Fruit fly (Drosophila melanogaster) whole organism, embryonic: ENCODE measurements around the gene pot.

ENCODE experiments used
- Adf1 ChIP-seq: fragments of 200-800 bp; sonication (Bioruptor generic); IDR thresholded peaks from 2 replicates; pipeline ENCODE4 v1.3.6; 2022; ENCODE audit warnings: missing biosample characterization, missing genetic modification characterization
- Blimp-1 ChIP-seq: fragments of 200-800 bp; sonication (Bioruptor generic); optimal IDR thresholded peaks from 3 replicates; lab custom pipeline; 2018; ENCODE audit warnings: missing biosample characterization, missing genetic modification characterization, mild to moderate bottlenecking, moderate library complexity, missing genetic modification reagents
- CG1024 ChIP-seq: fragments of 200-800 bp; sonication (Bioruptor generic); IDR thresholded peaks from 2 replicates; pipeline ENCODE4 v1.3.6; 2022; ENCODE audit warnings: missing biosample characterization, missing genetic modification characterization
- CG12104 ChIP-seq: fragments of 200-800 bp; sonication (Bioruptor generic); optimal IDR thresholded peaks from 3 replicates; lab custom pipeline; 2016; ENCODE audit warnings: missing biosample characterization, missing genetic modification characterization
- CG12219 ChIP-seq: fragments of 200-800 bp; sonication (Bioruptor generic); optimal IDR thresholded peaks from 3 replicates; lab custom pipeline; 2018; ENCODE audit warnings: missing biosample characterization, mild to moderate bottlenecking, missing genetic modification characterization
- CG1233 ChIP-seq: fragments of 200-800 bp; sonication (Bioruptor generic); optimal IDR thresholded peaks from 4 replicates; lab custom pipeline; 2018; ENCODE audit warnings: missing biosample characterization, mild to moderate bottlenecking, missing genetic modification characterization
- CG12659 ChIP-seq: fragments of 200-800 bp; sonication (Bioruptor generic); optimal IDR thresholded peaks from 3 replicates; lab custom pipeline; 2017; ENCODE audit warnings: mild to moderate bottlenecking, missing biosample characterization, missing genetic modification reagents, missing genetic modification characterization
- CG12769 ChIP-seq: fragments of 200-800 bp; sonication (Bioruptor generic); optimal IDR thresholded peaks from 2 replicates; lab custom pipeline; 2019; ENCODE audit warnings: missing biosample characterization, mild to moderate bottlenecking, missing genetic modification characterization, moderate library complexity
- CG1647 ChIP-seq: fragments of 200-800 bp; sonication (Bioruptor generic); optimal IDR thresholded peaks from 3 replicates; lab custom pipeline; 2016; ENCODE audit warnings: missing biosample characterization, missing genetic modification characterization
- CG17612 ChIP-seq: fragments of 200-800 bp; sonication (Bioruptor generic); IDR thresholded peaks from 2 replicates; pipeline ENCODE4 v1.3.6; 2022; ENCODE audit warnings: missing biosample characterization, missing genetic modification characterization
- CG18011 ChIP-seq: fragments of 200-800 bp; sonication (Bioruptor generic); optimal IDR thresholded peaks from 2 replicates; lab custom pipeline; 2017; ENCODE audit warnings: missing biosample characterization, missing genetic modification characterization, mild to moderate bottlenecking, moderate library complexity, missing genotype
- CG18262 ChIP-seq: fragments of 200-800 bp; optimal IDR thresholded peaks from 3 replicates; lab custom pipeline; 2019; ENCODE audit warnings: missing biosample characterization, mild to moderate bottlenecking, missing genetic modification characterization, moderate library complexity
- CG34376 ChIP-seq: fragments of 200-800 bp; sonication (Bioruptor generic); optimal IDR thresholded peaks from 2 replicates; lab custom pipeline; 2018; ENCODE audit warnings: missing biosample characterization, mild to moderate bottlenecking, missing genetic modification characterization
- CG34422 ChIP-seq: fragments of 200-800 bp; sonication (Bioruptor generic); IDR thresholded peaks from 3 replicates; pipeline ENCODE4 v1.3.6; 2022; ENCODE audit warnings: missing biosample characterization, missing genetic modification characterization
- CG3847 ChIP-seq: fragments of 200-800 bp; sonication (Bioruptor generic); IDR thresholded peaks from 2 replicates; pipeline ENCODE4 v1.3.6; 2022; ENCODE audit warnings: missing biosample characterization, missing genetic modification characterization
- CG9437 ChIP-seq: fragments of 200-800 bp; sonication (Bioruptor generic); optimal IDR thresholded peaks from 2 replicates; lab custom pipeline; 2018; ENCODE audit warnings: missing biosample characterization, mild to moderate bottlenecking, missing genetic modification characterization
- CG9727 ChIP-seq: fragments of 200-800 bp; sonication (Bioruptor generic); optimal IDR thresholded peaks from 3 replicates; lab custom pipeline; 2017; ENCODE audit warnings: missing biosample characterization, mild to moderate bottlenecking, missing genetic modification characterization
- Dip3 ChIP-seq: fragments of 200-800 bp; sonication (Bioruptor generic); optimal IDR thresholded peaks from 3 replicates; lab custom pipeline; 2016; ENCODE audit warnings: missing biosample characterization, missing genetic modification characterization
- Dp ChIP-seq: fragments of 200-800 bp; sonication (Bioruptor generic); optimal IDR thresholded peaks from 2 replicates; lab custom pipeline; 2018; ENCODE audit warnings: missing biosample characterization, mild to moderate bottlenecking, missing genetic modification characterization, moderate library complexity
- Dref ChIP-seq: fragments of 200-800 bp; sonication (Bioruptor generic); IDR thresholded peaks from 2 replicates; pipeline ENCODE4 v1.3.6; 2022; ENCODE audit warnings: missing biosample characterization, missing genetic modification characterization
- E2f2 ChIP-seq: fragments of 200-800 bp; sonication (Bioruptor generic); IDR thresholded peaks from 2 replicates; pipeline ENCODE4 v1.3.6; 2022; ENCODE audit warnings: missing biosample characterization, missing genetic modification characterization
- Eip74EF ChIP-seq, 2 experiments: fragments of 200-800 bp in 1 of 2; fragments of >200 bp in 1 of 2; sonication (Bioruptor generic) in 1 of 2; optimal IDR thresholded peaks; 2 replicates each; lab custom pipeline; 2017 to 2019; ENCODE audit warnings: missing biosample characterization in 2 of 2, missing genetic modification characterization in 2 of 2, mild to moderate bottlenecking in 1 of 2, moderate library complexity in 1 of 2
- HLHmδ ChIP-seq: fragments of 200-800 bp; sonication (Bioruptor generic); optimal IDR thresholded peaks from 2 replicates; lab custom pipeline; 2018; ENCODE audit warnings: missing biosample characterization, mild to moderate bottlenecking, missing genetic modification characterization, moderate library complexity
- Hr51 ChIP-seq, 2 experiments: fragments of 200-800 bp; sonication (Bioruptor generic); optimal IDR thresholded peaks; 2 replicates in 1 of 2; 3 replicates in 1 of 2; lab custom pipeline; 2016 to 2018; ENCODE audit warnings: missing biosample characterization in 2 of 2, missing genetic modification characterization in 2 of 2, mild to moderate bottlenecking in 1 of 2, moderate library complexity in 1 of 2
- Hsf ChIP-seq: fragments of 200-800 bp; sonication (Bioruptor generic); optimal IDR thresholded peaks from 3 replicates; lab custom pipeline; 2016; ENCODE audit warnings: missing biosample characterization, missing genetic modification characterization
- Kr ChIP-seq: fragments of 200-800 bp; sonication (Bioruptor generic); optimal IDR thresholded peaks from 2 replicates; lab custom pipeline; 2017; ENCODE audit warnings: missing biosample characterization, mild to moderate bottlenecking, missing genetic modification characterization
- Lhr ChIP-seq: fragments of 200-800 bp; sonication (Bioruptor generic); optimal IDR thresholded peaks from 3 replicates; lab custom pipeline; 2017; ENCODE audit warnings: mild to moderate bottlenecking, missing biosample characterization, missing genetic modification reagents, missing genetic modification characterization
- Med ChIP-seq: fragments of 200-800 bp; sonication (Bioruptor generic); peaks from one replicate; lab custom pipeline; 2016; ENCODE audit warnings: missing biosample characterization, missing genetic modification characterization, mild to moderate bottlenecking, inconsistent platforms, moderate library complexity
- PHDP ChIP-seq: fragments of 200-800 bp; sonication (Bioruptor generic); optimal IDR thresholded peaks from 3 replicates; lab custom pipeline; 2018; ENCODE audit warnings: missing biosample characterization, mild to moderate bottlenecking, missing genetic modification characterization, moderate library complexity
- Tbp ChIP-seq: fragments of >200 bp; optimal IDR thresholded peaks from 2 replicates; lab custom pipeline; 2018; ENCODE audit warnings: missing biosample characterization, missing genetic modification characterization
- Xbp1 ChIP-seq: fragments of 200-800 bp; sonication (Bioruptor generic); optimal IDR thresholded peaks from 3 replicates; lab custom pipeline; 2016; ENCODE audit warnings: missing biosample characterization, mild to moderate bottlenecking, missing genetic modification characterization
- ac ChIP-seq: fragments of 200-800 bp; sonication (Bioruptor generic); optimal IDR thresholded peaks from 3 replicates; lab custom pipeline; 2017; ENCODE audit warnings: missing biosample characterization, mild to moderate bottlenecking, missing genetic modification characterization
- ato ChIP-seq: fragments of 200-800 bp; sonication (Bioruptor generic); IDR thresholded peaks from 2 replicates; pipeline ENCODE4 v1.3.6; 2022; ENCODE audit warnings: missing biosample characterization, missing genetic modification characterization; ENCODE audit not compliant: partially characterized antibody
- az2 ChIP-seq: fragments of 200-800 bp; sonication (Bioruptor generic); optimal IDR thresholded peaks from 3 replicates; lab custom pipeline; 2016; ENCODE audit warnings: missing biosample characterization, missing genetic modification characterization
- dati ChIP-seq: fragments of 200-800 bp; sonication (Bioruptor generic); IDR thresholded peaks from 2 replicates; pipeline ENCODE4 v1.3.6; 2022; ENCODE audit warnings: missing biosample characterization, missing genetic modification characterization
- dimm ChIP-seq: fragments of 200-800 bp; sonication (Bioruptor generic); IDR thresholded peaks from 2 replicates; pipeline ENCODE4 v1.3.6; 2022; ENCODE audit warnings: missing biosample characterization, missing genetic modification characterization
- dmrt11E ChIP-seq: fragments of 200-800 bp; sonication (Bioruptor generic); optimal IDR thresholded peaks from 3 replicates; lab custom pipeline; 2018; ENCODE audit warnings: missing biosample characterization, mild to moderate bottlenecking, missing genetic modification characterization, moderate library complexity
- grn ChIP-seq: fragments of 200-800 bp; sonication (Bioruptor generic); optimal IDR thresholded peaks from 3 replicates; lab custom pipeline; 2017; ENCODE audit warnings: missing biosample characterization, missing genetic modification characterization
- hkb ChIP-seq, 2 experiments: fragments of 200-800 bp in 1 of 2; fragments of >200 bp in 1 of 2; sonication (Bioruptor generic) in 1 of 2; IDR thresholded peaks in 1 of 2; optimal IDR thresholded peaks in 1 of 2; 2 replicates each; pipeline versions ENCODE4 v1.3.6 to Lab custom; 2017 to 2022; ENCODE audit warnings: missing biosample characterization in 1 of 2, missing genetic modification characterization in 1 of 2
- onecut ChIP-seq: fragments of 200-800 bp; sonication (Bioruptor generic); IDR thresholded peaks from 2 replicates; pipeline ENCODE4 v1.3.6; 2022; ENCODE audit warnings: missing biosample characterization, missing genetic modification characterization
- phol ChIP-seq: fragments of 200-800 bp; sonication (Bioruptor generic); optimal IDR thresholded peaks from 3 replicates; lab custom pipeline; 2018; ENCODE audit warnings: missing biosample characterization, mild to moderate bottlenecking, missing genetic modification characterization, moderate library complexity
- ro ChIP-seq: fragments of 200-800 bp; sonication (Bioruptor generic); IDR thresholded peaks from 2 replicates; pipeline ENCODE4 v1.3.6; 2022; ENCODE audit warnings: missing biosample characterization, missing genetic modification characterization
- salm ChIP-seq: fragments of 200-800 bp; sonication (Bioruptor generic); optimal IDR thresholded peaks from 2 replicates; lab custom pipeline; 2018; ENCODE audit warnings: missing biosample characterization, mild to moderate bottlenecking, missing genetic modification characterization
- sug ChIP-seq: fragments of 200-800 bp; optimal IDR thresholded peaks from 2 replicates; lab custom pipeline; 2019; ENCODE audit warnings: missing biosample characterization, mild to moderate bottlenecking, missing genetic modification characterization, moderate library complexity
- tin ChIP-seq: fragments of 200-800 bp; sonication (Bioruptor generic); optimal IDR thresholded peaks from 3 replicates; lab custom pipeline; 2016; ENCODE audit warnings: missing biosample characterization, missing genetic modification characterization
- trh ChIP-seq: fragments of 200-800 bp; sonication (Bioruptor generic); optimal IDR thresholded peaks from 2 replicates; lab custom pipeline; 2016; ENCODE audit warnings: missing biosample characterization, missing genetic modification characterization
- wek ChIP-seq: fragments of 200-800 bp; sonication (Bioruptor generic); optimal IDR thresholded peaks from 3 replicates; lab custom pipeline; 2018; ENCODE audit warnings: missing biosample characterization, mild to moderate bottlenecking, missing genetic modification characterization, moderate library complexity
- zen ChIP-seq: fragments of 200-800 bp; sonication (Bioruptor generic); optimal IDR thresholded peaks from 3 replicates; lab custom pipeline; 2018; ENCODE audit warnings: missing biosample characterization, mild to moderate bottlenecking, missing genetic modification characterization, moderate library complexity
- zen2 ChIP-seq: fragments of 200-800 bp; sonication (Bioruptor generic); IDR thresholded peaks from 3 replicates; pipeline ENCODE4 v1.3.6; 2022; ENCODE audit warnings: missing biosample characterization, missing genetic modification characterization; ENCODE audit not compliant: partially characterized antibody

pot gene

DNA sequence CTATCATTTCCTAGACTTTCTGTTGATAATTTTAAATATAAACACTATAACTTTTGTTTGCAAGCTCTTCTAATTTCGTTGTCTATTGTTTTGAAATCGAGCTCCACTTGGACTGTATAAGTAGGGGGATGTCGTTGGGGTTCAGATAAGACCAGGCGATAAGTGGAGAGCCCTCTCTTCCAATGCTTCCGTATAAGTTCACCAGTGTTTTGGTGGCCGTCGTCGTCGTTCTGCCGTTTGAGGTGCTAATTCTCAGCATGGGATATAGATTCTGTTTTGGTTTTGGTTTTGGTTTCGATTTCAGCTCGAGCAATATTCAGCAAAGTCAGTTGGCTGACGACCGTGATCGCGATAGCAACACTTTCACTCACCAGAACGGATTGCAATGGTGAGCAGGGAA is 43.9 kb downstream of the pot start, which contains the start of gene CG15739:
CG15739 (plus strand) TSS at position 204 of the 400 bp plus-strand sequence.
- TF ChIP-seq CG9437, result no peak
- TF ChIP-seq Eip74EF (GFP tag; optimal IDR thresholded peaks at IDR 0.05; lab: Kevin White, UChicago), result peak in 1 of 2 experiments; percentile 62
- TF ChIP-seq zen2 (GFP tag; lab: Robert Waterston, UW), result no peak
- TF ChIP-seq Med, result peak; percentile 74
- no peak for TF ChIP-seq CG12219 (GFP tag; lab: Kevin White, UChicago)
- peak; percentile 73 for TF ChIP-seq grn
- TF ChIP-seq Blimp-1, result peak; percentile 49
- TF ChIP-seq sug, result peak; percentile 75
- no peak for TF ChIP-seq CG1233 (GFP tag; lab: Kevin White, UChicago)
- peak; percentile 89 for TF ChIP-seq CG34376 (GFP tag; lab: Kevin White, UChicago)
- TF ChIP-seq Dref (GFP tag; lab: Robert Waterston, UW), result 0 out of 2 replicates have a peak, but pooled peaks have one; percentile 7

DNA sequence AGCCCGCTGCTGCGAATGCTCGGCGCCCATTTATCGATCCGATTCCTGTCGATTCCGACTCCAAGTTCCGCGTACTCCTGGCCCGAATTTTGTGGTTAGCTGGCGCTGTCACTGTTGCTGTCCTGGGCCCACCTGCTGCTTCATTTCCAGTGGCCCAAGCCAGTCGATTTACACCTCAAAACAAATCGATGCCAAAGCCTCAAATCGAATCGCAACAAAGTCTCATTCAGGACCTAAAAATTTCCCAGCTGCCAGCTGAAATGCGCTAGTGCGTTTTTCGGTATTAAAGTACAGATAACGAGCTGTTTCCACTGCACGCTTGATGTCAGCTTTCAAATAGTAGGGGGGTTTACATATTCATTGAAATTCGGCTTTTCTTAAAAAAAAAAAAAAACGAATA is 44.5 kb downstream of the pot start, which contains the start of gene BORCS5:
BORCS5 (minus strand) TSS at position 263 of the 400 bp plus-strand sequence.
- TF ChIP-seq CG34422 (GFP tag; lab: Robert Waterston, UW), result no peak
- no peak for TF ChIP-seq CG12769 (tag; lab: Kevin White, UChicago)
- peak; percentile 80 for TF ChIP-seq wek (GFP tag; lab: Kevin White, UChicago)
- no peak for TF ChIP-seq CG1647
- TF ChIP-seq Hsf (GFP tag; lab: Kevin White, UChicago), result peak; percentile 2
- peak; percentile 47 for TF ChIP-seq CG1024 (GFP tag; lab: Robert Waterston, UW)
- no peak for TF ChIP-seq Dip3 (GFP tag; lab: Kevin White, UChicago)
- TF ChIP-seq onecut, result peak; percentile 70
- TF ChIP-seq Xbp1 (GFP tag; lab: Kevin White, UChicago), result no peak
- TF ChIP-seq CG18262 (tag; lab: Kevin White, UChicago), result no peak
- TF ChIP-seq Adf1 (GFP tag; lab: Robert Waterston, UW), result no peak
- TF ChIP-seq CG9727, result no peak
- TF ChIP-seq salm, result no peak
- TF ChIP-seq az2 (GFP tag; lab: Kevin White, UChicago), result no peak
- TF ChIP-seq CG12659, result peak; percentile 30
- TF ChIP-seq PHDP (tag; lab: Kevin White, UChicago), result no peak
- 0 out of 2 replicates have a peak, but pooled peaks have one; percentile 18 for TF ChIP-seq E2f2 (GFP tag; lab: Robert Waterston, UW)
- TF ChIP-seq Hr51 (GFP tag; optimal IDR thresholded peaks at IDR 0.05; lab: Kevin White, UChicago), result no peak
- no peak for TF ChIP-seq ato (GFP tag; lab: Robert Waterston, UW)
- peak; percentile 21 for TF ChIP-seq Lhr (GFP tag; lab: Kevin White, UChicago)
- TF ChIP-seq ro (GFP tag; lab: Robert Waterston, UW), result no peak
- TF ChIP-seq Tbp (GFP tag; lab: Kevin White, UChicago), result no peak
- TF ChIP-seq dmrt11E, result no peak
- no peak for TF ChIP-seq CG12104 (GFP tag; lab: Kevin White, UChicago)
- TF ChIP-seq Kr (GFP tag; lab: Kevin White, UChicago), result no peak
- TF ChIP-seq phol, result peak; percentile 30
- TF ChIP-seq CG18011, result no peak
- TF ChIP-seq dimm (GFP tag; lab: Robert Waterston, UW), result no peak
- TF ChIP-seq dati (GFP tag; lab: Robert Waterston, UW), result no peak
- no peak for TF ChIP-seq trh
- TF ChIP-seq Dp (GFP tag; lab: Kevin White, UChicago), result peak; percentile 20
- TF ChIP-seq zen (tag; lab: Kevin White, UChicago), result no peak
- TF ChIP-seq CG3847 (GFP tag; lab: Robert Waterston, UW), result no peak
- no peak for TF ChIP-seq tin
- no peak for TF ChIP-seq hkb (optimal IDR thresholded peaks at IDR 0.05; lab: Kevin White, UChicago)
- no peak for TF ChIP-seq hkb (GFP tag; IDR thresholded peaks at IDR 0.05; lab: Robert Waterston, UW)
- no peak for TF ChIP-seq ac (GFP tag; lab: Kevin White, UChicago)
- no peak for TF ChIP-seq HLHmδ (GFP tag; lab: Kevin White, UChicago)
- TF ChIP-seq CG17612 (GFP tag; lab: Robert Waterston, UW), result no peak
